In the genomic region with DNA sequence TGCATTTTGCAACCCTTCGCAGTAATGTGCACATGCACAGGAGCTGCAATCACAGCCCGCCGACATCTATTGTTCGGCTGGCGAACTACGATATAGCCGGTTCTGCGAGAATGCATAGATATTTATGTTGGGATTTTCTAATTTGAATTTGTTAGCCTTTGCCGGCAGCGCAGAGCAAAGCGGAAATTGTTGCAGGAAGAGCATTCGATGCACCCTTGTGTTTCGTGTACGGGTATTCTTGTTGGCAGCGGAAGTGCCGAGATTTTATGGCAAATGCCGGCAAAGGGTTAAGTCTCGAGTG, we compare ENCODE assay signal across 2 fruit fly cellular contexts.
TF ChIP-seq lines count a peak whose summit lies in the region.

No protein-coding gene starts in this region.

- peak; percentile 82 to 87 for TF ChIP-seq CTCF in S2 (optimal IDR thresholded peaks at IDR 0.05; lab: Kevin White, UChicago)
- peak; percentile 87 for TF ChIP-seq CTCF in whole organism, embryonic (GFP tag; optimal IDR thresholded peaks at IDR 0.05; lab: Kevin White, UChicago)

TF ChIP-seq in whole organism, embryonic, 481 proteins besides CTCF, POLR2A, EP300 and RAD21:
- TF ChIP-seq D (optimal IDR thresholded peaks at IDR 0.05; lab: Kevin White, UChicago) (peak; percentile 39), D (GFP tag; optimal IDR thresholded peaks at IDR 0.05; lab: Kevin White, UChicago) (no peak), org-1 (GFP tag; optimal IDR thresholded peaks at IDR 0.05; lab: Kevin White, UChicago) (no peak), insv (GFP tag; optimal IDR thresholded peaks at IDR 0.05; lab: Kevin White, UChicago) (peak; percentile 77 to 97), tin (GFP tag; optimal IDR thresholded peaks at IDR 0.05; lab: Kevin White, UChicago) (no peak), stwl (tag; optimal IDR thresholded peaks at IDR 0.05; lab: Kevin White, UChicago) (peak; percentile 10), CG1529 (GFP tag; optimal IDR thresholded peaks at IDR 0.05; lab: Kevin White, UChicago) (no peak), slp2 (GFP tag; optimal IDR thresholded peaks at IDR 0.05; lab: Kevin White, UChicago) (no peak), pita (GFP tag; optimal IDR thresholded peaks at IDR 0.05; lab: Kevin White, UChicago) (peak; percentile 14), Kr (GFP tag; optimal IDR thresholded peaks at IDR 0.05; lab: Kevin White, UChicago) (peak; percentile 82), CG31388 (GFP tag; optimal IDR thresholded peaks at IDR 0.05; lab: Kevin White, UChicago) (no peak), D19A (tag; optimal IDR thresholded peaks at IDR 0.05; lab: Kevin White, UChicago) (peak; percentile 26), twi (tag; optimal IDR thresholded peaks at IDR 0.05; lab: Kevin White, UChicago) (peak; percentile 8), Optix (GFP tag; IDR thresholded peaks at IDR 0.05; lab: Robert Waterston, UW) (0 out of 3 replicates have a peak, but pooled peaks have one; percentile 11), Ets97D (GFP tag; optimal IDR thresholded peaks at IDR 0.05; lab: Kevin White, UChicago) (peak; percentile 11), zen (tag; optimal IDR thresholded peaks at IDR 0.05; lab: Kevin White, UChicago) (peak; percentile 62), Med (GFP tag; lab: Kevin White, UChicago) (peak; percentile 4), nerfin-1 (tag; optimal IDR thresholded peaks at IDR 0.05; lab: Kevin White, UChicago) (peak; percentile 90), CG15479 (GFP tag; optimal IDR thresholded peaks at IDR 0.05; lab: Kevin White, UChicago) (peak; percentile 28), CG7271 (tag; optimal IDR thresholded peaks at IDR 0.05; lab: Kevin White, UChicago) (peak; percentile 8), seq (GFP tag; IDR thresholded peaks at IDR 0.05; lab: Robert Waterston, UW) (0 out of 2 replicates have a peak, but pooled peaks have one; percentile 14)
